Fruit fly (Drosophila melanogaster) S2 (cell line): ENCODE measurements around the gene CG11537.

Experiments used
- CG8478 ChIP-seq: fragments of >200 bp; optimal IDR thresholded peaks from 2 replicates; lab custom pipeline; 2018
- CTCF ChIP-seq, 2 experiments: fragments of >200 bp; optimal IDR thresholded peaks; 2 replicates each; lab custom pipeline; 2018

The CG11537 gene

DNA sequence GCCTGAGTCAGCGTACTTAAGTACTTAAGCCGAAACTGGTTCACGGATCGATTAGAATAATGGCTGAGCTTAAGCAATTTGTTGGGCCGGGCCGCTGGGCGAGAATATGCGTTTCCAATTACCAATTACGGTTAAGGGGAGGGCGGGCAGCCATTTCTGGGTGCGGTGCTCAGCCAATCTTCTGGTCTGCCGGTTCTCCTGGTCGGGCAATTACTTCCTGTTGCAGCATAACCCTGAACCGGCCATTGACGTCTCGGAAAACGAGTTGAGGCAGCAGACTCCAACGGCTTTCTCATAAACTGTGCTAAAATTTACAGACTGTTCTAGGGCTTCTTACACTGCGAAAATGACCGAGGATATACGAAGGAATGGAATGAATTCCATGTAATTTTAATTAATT is 42.1 kb downstream of the CG11537 start:
- TF ChIP-seq CG8478, result no peak
- no peak for TF ChIP-seq CTCF (optimal IDR thresholded peaks at IDR 0.05; lab: Kevin White, UChicago)

dm6 chr3L:3098778-3099429 is 44.4 kb downstream of the CG11537 start:
- no peak for TF ChIP-seq CG8478
- TF ChIP-seq CTCF (optimal IDR thresholded peaks at IDR 0.05; lab: Kevin White, UChicago), result no peak

dm6 chr3L:3097598-3097880 is 45.7 kb downstream of the CG11537 start:
- TF ChIP-seq CG8478 (no peak), CTCF (optimal IDR thresholded peaks at IDR 0.05; lab: Kevin White, UChicago) (no peak)

DNA sequence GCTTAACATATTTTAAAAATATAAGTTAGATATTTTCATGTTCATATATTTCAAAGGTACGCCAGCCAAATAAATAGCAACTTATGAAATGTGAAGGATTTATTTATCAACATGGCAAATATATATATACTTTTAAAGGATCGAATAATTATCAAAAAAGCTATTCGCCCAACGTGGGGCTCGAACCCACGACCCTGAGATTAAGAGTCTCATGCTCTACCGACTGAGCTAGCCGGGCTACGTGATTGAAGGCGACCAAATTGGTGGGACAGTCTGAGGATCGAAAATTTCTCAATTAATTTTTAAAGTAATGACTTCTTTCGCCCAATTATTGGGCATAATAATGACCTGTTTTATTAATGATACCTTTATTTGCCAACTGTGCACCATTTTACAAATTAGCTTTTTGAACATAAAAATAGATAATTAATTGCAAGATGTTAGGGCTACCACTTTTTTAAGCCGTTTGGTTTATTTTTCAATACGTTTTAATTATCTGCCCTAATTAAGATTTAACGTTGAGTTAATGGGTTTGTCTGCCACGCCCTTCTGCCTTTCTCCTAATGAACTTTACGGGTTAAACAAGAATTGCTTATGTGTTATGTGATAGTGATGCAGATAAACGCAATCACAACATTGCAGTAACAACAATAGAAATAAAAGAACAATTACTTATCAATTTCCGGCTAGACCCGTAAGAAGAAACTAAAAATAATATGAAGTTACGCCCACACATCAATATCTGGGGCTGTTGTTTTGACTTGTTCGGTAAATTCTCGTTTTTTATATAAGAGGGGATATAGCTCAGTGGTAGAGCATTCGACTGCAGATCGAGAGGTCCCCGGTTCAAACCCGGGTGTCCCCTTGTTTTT is 46.3 kb downstream of the CG11537 start:
- TF ChIP-seq CG8478 (no peak), CTCF (optimal IDR thresholded peaks at IDR 0.05; lab: Kevin White, UChicago) (no peak)

DNA sequence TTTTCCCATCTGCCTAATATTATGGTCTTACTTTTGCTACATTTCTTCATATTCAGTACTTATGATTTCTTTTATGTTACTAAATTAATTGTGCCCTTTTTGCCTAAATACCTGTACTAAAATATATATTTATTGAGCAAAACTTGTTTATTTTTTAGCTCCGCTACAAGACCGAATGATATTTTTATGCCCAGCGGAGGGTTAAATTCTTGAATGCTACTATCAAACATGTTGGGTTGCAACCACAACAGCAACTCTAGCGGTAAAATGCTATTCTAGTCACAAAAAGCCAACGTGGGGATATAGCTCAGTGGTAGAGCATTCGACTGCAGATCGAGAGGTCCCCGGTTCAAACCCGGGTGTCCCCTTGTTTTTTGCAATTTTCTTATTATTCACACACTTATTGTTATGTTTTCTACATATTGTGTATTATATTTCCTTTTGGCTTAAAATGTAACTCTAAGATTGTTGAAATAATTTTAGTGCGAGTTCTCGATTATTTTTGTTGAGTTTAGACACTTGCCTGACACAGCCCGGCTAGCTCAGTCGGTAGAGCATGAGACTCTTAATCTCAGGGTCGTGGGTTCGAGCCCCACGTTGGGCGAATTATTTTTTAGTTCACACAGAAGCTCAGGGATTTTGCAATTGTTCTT is 47.1 kb downstream of the CG11537 start:
- TF ChIP-seq CG8478, result no peak
- TF ChIP-seq CTCF (optimal IDR thresholded peaks at IDR 0.05; lab: Kevin White, UChicago), result no peak

- TF ChIP-seq CTCF (optimal IDR thresholded peaks at IDR 0.05; lab: Kevin White, UChicago) (no peak), CG8478 (no peak)
Observed at dm6 chr3L:3095590-3095989, 47.7 kb downstream of the CG11537 start.

DNA sequence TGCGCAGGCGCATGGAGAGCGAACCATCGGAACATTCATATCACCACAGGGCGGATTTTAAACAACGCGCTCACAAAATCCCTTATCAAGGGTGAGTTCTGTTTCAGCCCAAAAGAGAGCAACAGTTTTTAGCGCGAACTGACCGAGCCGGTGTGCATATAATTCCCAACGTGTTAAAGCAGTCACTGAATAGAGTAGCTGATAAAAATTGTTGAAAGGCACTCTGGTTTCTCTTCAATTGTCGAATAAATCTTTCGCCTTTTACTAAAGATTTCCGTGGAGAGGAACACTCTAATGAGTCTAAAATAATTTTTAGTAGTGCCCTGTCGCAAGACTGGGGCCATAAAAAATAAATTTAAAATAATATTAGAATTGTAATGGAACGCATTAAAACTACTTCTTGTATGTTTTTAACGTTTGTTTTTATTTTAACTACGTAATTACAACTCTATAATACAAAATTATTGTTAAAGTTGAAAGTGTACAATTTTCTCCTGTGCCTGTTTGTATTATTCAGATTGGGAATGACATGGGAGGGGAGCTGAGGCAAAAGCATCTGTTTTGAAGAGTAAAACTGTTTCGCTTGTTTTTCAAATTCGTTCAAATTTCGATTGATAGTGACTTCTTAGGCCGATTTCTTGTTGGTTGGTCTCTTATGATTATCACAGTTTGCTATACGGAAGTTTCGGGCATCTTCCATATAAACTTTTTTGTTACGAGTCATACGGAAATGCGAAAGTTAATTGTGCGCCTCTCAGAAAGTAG is 52.5 kb downstream of the CG11537 start:
- TF ChIP-seq CG8478 (no peak), CTCF (optimal IDR thresholded peaks at IDR 0.05; lab: Kevin White, UChicago) (no peak)

DNA sequence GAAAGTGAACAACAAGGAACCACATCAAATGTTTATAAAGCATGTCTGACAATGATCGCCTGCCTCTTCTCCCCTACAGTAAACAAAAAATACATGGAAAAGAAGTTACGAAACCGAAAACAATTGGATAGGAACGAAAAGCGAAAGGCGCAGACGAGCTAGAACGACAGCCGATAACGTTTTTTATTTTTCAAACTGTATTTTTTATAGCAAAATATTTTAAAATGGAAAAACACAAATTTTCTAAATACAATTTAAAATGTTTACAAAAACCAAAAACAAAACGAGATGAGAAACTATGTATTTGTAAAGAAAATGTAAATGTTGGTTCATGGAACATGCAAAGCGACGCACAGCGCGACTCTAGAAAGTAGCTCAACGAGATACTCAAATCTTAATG is 54.2 kb downstream of the CG11537 start:
- TF ChIP-seq CG8478, result no peak
- no peak for TF ChIP-seq CTCF (optimal IDR thresholded peaks at IDR 0.05; lab: Kevin White, UChicago)

dm6 chr3L:3083329-3084083 is 59.8 kb downstream of the CG11537 start:
- TF ChIP-seq CTCF (optimal IDR thresholded peaks at IDR 0.05; lab: Kevin White, UChicago) (no peak), CG8478 (no peak)

dm6 chr3L:3081966-3082516 is 61.2 kb downstream of the CG11537 start:
- no peak for TF ChIP-seq CG8478
- TF ChIP-seq CTCF (optimal IDR thresholded peaks at IDR 0.05; lab: Kevin White, UChicago), result no peak

DNA sequence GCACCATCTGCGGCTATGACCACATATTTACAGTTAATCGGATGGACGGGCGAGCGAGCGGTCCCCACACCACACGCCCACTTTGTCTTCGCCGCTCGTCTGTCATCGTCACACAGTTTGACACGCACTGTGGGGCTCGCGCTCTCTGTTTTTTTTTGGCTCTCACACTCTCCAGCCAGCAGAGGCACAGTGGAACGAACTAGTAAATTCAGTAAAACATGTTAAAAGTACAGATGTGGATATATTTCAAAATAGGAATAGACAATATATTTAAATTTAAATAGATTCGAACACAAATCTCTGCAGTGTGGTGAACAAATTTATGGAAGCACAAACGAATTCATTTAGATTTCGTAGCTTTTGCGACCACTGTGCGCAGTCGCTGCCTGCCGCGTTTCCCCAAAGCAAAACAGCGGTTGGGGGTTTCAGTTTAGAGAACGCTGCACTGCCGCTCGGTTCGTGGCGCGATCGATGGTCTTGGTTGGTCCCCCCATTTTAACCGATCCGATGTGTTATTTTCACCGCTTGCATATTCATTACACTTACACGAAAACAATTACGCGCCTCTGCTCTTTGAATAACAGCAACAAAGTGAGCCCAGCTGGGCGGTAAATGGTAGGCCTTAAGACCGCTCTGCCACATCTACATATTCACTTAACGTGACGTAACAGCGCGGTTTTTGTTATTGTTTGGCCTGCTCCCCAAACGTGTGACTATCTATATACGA is 61.9 kb downstream of the CG11537 start:
- TF ChIP-seq CTCF (optimal IDR thresholded peaks at IDR 0.05; lab: Kevin White, UChicago) (no peak), CG8478 (no peak)

DNA sequence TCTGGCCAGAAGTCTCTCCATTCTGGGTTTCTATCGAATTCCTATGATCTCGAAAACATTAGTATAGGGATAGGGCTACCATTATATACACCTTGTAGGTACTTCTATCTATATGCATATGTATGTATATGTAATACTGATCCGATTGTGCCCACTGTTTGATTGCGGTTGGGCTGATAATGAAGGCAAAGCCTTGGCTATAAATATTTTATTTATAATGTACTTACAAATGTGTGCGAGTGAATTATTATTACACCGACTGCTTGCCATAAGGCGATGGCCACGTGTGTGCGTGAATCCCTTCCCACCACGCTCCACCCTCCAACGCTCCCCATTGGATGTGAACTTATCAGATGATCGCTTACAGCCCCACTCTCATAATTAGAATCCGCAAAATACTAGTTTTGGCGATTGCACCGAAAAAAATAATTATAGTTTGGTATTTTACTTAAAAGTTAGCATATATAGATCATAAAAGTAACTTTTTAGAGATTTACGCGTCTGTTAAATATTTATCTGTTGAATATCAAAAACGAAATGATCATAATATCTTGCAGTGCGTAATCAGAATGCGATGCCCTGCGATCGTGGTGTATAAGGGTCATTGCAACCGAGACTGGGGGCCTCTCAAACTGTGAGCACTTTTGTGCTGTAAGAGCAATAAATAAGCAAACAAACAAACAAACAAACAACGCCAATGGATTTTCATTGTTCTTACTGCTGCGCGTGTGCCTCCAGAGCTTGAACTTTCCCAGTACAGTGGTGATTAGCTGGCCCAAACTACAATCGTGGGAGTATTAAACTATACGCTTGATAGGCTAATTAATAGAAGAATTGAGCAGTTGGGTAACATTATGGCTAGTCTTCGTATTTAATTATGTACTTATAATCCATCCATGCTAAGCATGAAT is 62.9 kb downstream of the CG11537 start:
- no peak for TF ChIP-seq CTCF (optimal IDR thresholded peaks at IDR 0.05; lab: Kevin White, UChicago)
- TF ChIP-seq CG8478, result no peak

dm6 chr3L:3079156-3079495 is 64.1 kb downstream of the CG11537 start:
- no peak for TF ChIP-seq CG8478
- TF ChIP-seq CTCF (optimal IDR thresholded peaks at IDR 0.05; lab: Kevin White, UChicago), result no peak
